Fruit fly (Drosophila melanogaster): ENCODE results near the gene gwl.

The gwl gene

dm6 chr3R:18719767-18720341, 26.3 kb upstream of the gwl start (continued):
- TF ChIP-seq HLH54F (GFP tag; optimal IDR thresholded peaks at IDR 0.05) (peak; percentile 76), trem (tag; optimal IDR thresholded peaks at IDR 0.05) (peak; percentile 63), CG34224 (GFP tag; IDR thresholded peaks at IDR 0.05; ENCODE audit: partially characterized antibody) (no peak), TFAM (GFP tag; optimal IDR thresholded peaks at IDR 0.05) (peak; percentile 26), cad (GFP tag; optimal IDR thresholded peaks at IDR 0.05) (no peak), sens (GFP tag) (peak; percentile 96), zfh1 (GFP tag; IDR thresholded peaks at IDR 0.05) (peak; percentile 89), CG4730 (GFP tag; IDR thresholded peaks at IDR 0.05) (peak; percentile 74; the same call in 1 of the 2 replicates), Med (GFP tag) (peak; percentile 97), CG12104 (GFP tag; optimal IDR thresholded peaks at IDR 0.05) (peak; percentile 70), Antp (GFP tag; optimal IDR thresholded peaks at IDR 0.05) (peak; percentile 81), ftz-f1 (GFP tag; optimal IDR thresholded peaks at IDR 0.05) (no peak), CG8359 (GFP tag; optimal IDR thresholded peaks at IDR 0.05; ENCODE audit: borderline replicate concordance) (peak; percentile 36), h (optimal IDR thresholded peaks at IDR 0.05) (no peak), CG13424 (tag; optimal IDR thresholded peaks at IDR 0.05) (peak; percentile 92), CG11504 (tag; optimal IDR thresholded peaks at IDR 0.05) (peak; percentile 91), tna (GFP tag; IDR thresholded peaks at IDR 0.05; ENCODE audit: partially characterized antibody) (no peak), CG13894 (tag; optimal IDR thresholded peaks at IDR 0.05) (peak; percentile 94), CG11085 (GFP tag; IDR thresholded peaks at IDR 0.05) (peak; percentile 66), inv (GFP tag; IDR thresholded peaks at IDR 0.05; ENCODE audit: partially characterized antibody) (no peak), CG7745 (tag; optimal IDR thresholded peaks at IDR 0.05) (no peak), CG4404 (GFP tag; IDR thresholded peaks at IDR 0.05) (peak; percentile 62), Hey (tag; optimal IDR thresholded peaks at IDR 0.05) (peak; percentile 91), CG3407 (GFP tag; optimal IDR thresholded peaks at IDR 0.05) (peak; percentile 70), Xbp1 (GFP tag; optimal IDR thresholded peaks at IDR 0.05) (peak; percentile 85), Sin3A (optimal IDR thresholded peaks at IDR 0.05) (no peak), CG10654 (GFP tag; optimal IDR thresholded peaks at IDR 0.05) (peak; percentile 70), fd102C (GFP tag; optimal IDR thresholded peaks at IDR 0.05) (no peak), H2.0 (GFP tag; IDR thresholded peaks at IDR 0.05) (peak; percentile 73), CG7786 (GFP tag; optimal IDR thresholded peaks at IDR 0.05) (peak; percentile 81), Asciz (GFP tag; optimal IDR thresholded peaks at IDR 0.05) (peak; percentile 82), CG17328 (GFP tag; IDR thresholded peaks at IDR 0.05) (peak; percentile 81), Rx (GFP tag; IDR thresholded peaks at IDR 0.05) (peak; percentile 72), CG2202 (tag; optimal IDR thresholded peaks at IDR 0.05) (peak; percentile 44), CG30431 (GFP tag; optimal IDR thresholded peaks at IDR 0.05) (peak; percentile 55), croc (GFP tag; conservative IDR thresholded peaks at IDR 0.05) (peak; percentile 73; the same call in 2 of the 3 replicates), sr (GFP tag; IDR thresholded peaks at IDR 0.05) (no peak), CG3163 (GFP tag; optimal IDR thresholded peaks at IDR 0.05) (peak; percentile 63), Nf-YB (GFP tag; optimal IDR thresholded peaks at IDR 0.05) (peak; percentile 64), Blimp-1 (GFP tag; optimal IDR thresholded peaks at IDR 0.05) (peak; percentile 84), klu (GFP tag; IDR thresholded peaks at IDR 0.05) (peak; percentile 63; the same call in 1 of the 2 replicates), pb (GFP tag; optimal IDR thresholded peaks at IDR 0.05) (peak; percentile 67), her (GFP tag; optimal IDR thresholded peaks at IDR 0.05) (peak; percentile 80), CG13296 (GFP tag; optimal IDR thresholded peaks at IDR 0.05) (peak; percentile 90), CG3847 (GFP tag; IDR thresholded peaks at IDR 0.05) (peak; percentile 77), CG10959 (GFP tag; IDR thresholded peaks at IDR 0.05) (no peak), fu2 (GFP tag; optimal IDR thresholded peaks at IDR 0.05) (peak; percentile 73), stc (GFP tag; IDR thresholded peaks at IDR 0.05) (peak; percentile 78), Hr78 (GFP tag; optimal IDR thresholded peaks at IDR 0.05) (no peak), zen2 (GFP tag; IDR thresholded peaks at IDR 0.05; ENCODE audit: partially characterized antibody) (no peak), onecut (GFP tag; IDR thresholded peaks at IDR 0.05) (peak; percentile 82)
